Fruit fly (Drosophila melanogaster): ENCODE measurements around the gene Cka.

The Cka gene

dm6 chr2L:8072692-8073091 is 42.2 kb downstream of the Cka start, which contains the start of the genes MED20 and Trf:
Gene MED20 (minus strand): TSS chr2L:8072848.
Gene Trf (plus strand): TSS chr2L:8072895.
- no peak for TF ChIP-seq CG11762 (GFP tag; optimal IDR thresholded peaks at IDR 0.05; ENCODE audit: insufficient read depth)
- TF ChIP-seq net (GFP tag; optimal IDR thresholded peaks at IDR 0.05) = no peak
- no peak for TF ChIP-seq CG8319 (GFP tag; optimal IDR thresholded peaks at IDR 0.05)
- TF ChIP-seq Blimp-1 (GFP tag; optimal IDR thresholded peaks at IDR 0.05) = no peak
- no peak for TF ChIP-seq Hr39 (GFP tag; optimal IDR thresholded peaks at IDR 0.05)
- TF ChIP-seq CG8119 (GFP tag; IDR thresholded peaks at IDR 0.05) = no peak
- TF ChIP-seq CG10669 (GFP tag; optimal IDR thresholded peaks at IDR 0.05) = no peak
- TF ChIP-seq CG11294 (GFP tag; IDR thresholded peaks at IDR 0.05) = no peak
- no peak for TF ChIP-seq esn (GFP tag; optimal IDR thresholded peaks at IDR 0.05)

DNA sequence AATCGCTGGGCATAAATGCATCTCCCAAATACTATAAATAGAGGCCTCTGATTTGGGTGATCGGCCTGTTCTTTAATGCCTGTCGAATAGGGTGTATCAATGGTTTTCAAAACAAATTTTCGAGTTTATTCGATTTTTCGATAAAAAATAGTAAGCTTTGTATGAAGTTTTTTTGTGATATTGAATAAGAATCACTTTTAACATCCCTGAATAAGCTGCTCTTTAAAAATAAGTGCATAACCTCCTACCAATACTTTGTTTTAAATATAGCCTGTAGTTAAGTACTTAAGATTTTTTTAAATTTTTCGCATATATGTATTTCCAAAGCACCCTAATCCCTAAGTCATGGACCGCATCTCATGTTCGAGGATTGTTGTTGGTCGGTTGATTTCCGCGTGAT is 50.1 kb downstream of the Cka start:
- TF ChIP-seq Lpt (GFP tag; optimal IDR thresholded peaks at IDR 0.05) (peak; percentile 9), CG7368 (GFP tag; optimal IDR thresholded peaks at IDR 0.05) (no peak), Blimp-1 (GFP tag; optimal IDR thresholded peaks at IDR 0.05) (no peak), CG4318 (GFP tag; optimal IDR thresholded peaks at IDR 0.05) (no peak), CG15336 (GFP tag; IDR thresholded peaks at IDR 0.05) (peak; percentile 85), CG8119 (GFP tag; IDR thresholded peaks at IDR 0.05) (peak; percentile 79)

dm6 chr2L:8081640-8082485 is 51.3 kb downstream of the Cka start:
- TF ChIP-seq CG1621 (tag; optimal IDR thresholded peaks at IDR 0.05) (no peak), CG10669 (GFP tag; optimal IDR thresholded peaks at IDR 0.05) (no peak), CG15336 (GFP tag; IDR thresholded peaks at IDR 0.05) (peak; percentile 94), CG32006 (GFP tag; optimal IDR thresholded peaks at IDR 0.05) (peak; percentile 93), Smox (GFP tag; optimal IDR thresholded peaks at IDR 0.05) (no peak), lz (GFP tag; optimal IDR thresholded peaks at IDR 0.05) (peak; percentile 60), topi (GFP tag; optimal IDR thresholded peaks at IDR 0.05) (no peak), CG34406 (GFP tag; optimal IDR thresholded peaks at IDR 0.05) (peak; percentile 83), Hr38 (GFP tag; optimal IDR thresholded peaks at IDR 0.05) (no peak), CG11762 (GFP tag; optimal IDR thresholded peaks at IDR 0.05; ENCODE audit: insufficient read depth) (no peak), eg (GFP tag; IDR thresholded peaks at IDR 0.05) (no peak; the same call in 1 of the 3 replicates), pdm3 (GFP tag; optimal IDR thresholded peaks at IDR 0.05) (peak; percentile 70), Ets21C (GFP tag; optimal IDR thresholded peaks at IDR 0.05) (no peak), Hr39 (GFP tag; optimal IDR thresholded peaks at IDR 0.05) (peak; percentile 46), CG8119 (GFP tag; IDR thresholded peaks at IDR 0.05) (peak; percentile 96), CG16779 (tag; optimal IDR thresholded peaks at IDR 0.05) (no peak), esn (GFP tag; optimal IDR thresholded peaks at IDR 0.05) (peak; percentile 82), CG3919 (GFP tag; optimal IDR thresholded peaks at IDR 0.05) (peak; percentile 42), CG8319 (GFP tag; optimal IDR thresholded peaks at IDR 0.05) (no peak), CG10631 (GFP tag; optimal IDR thresholded peaks at IDR 0.05) (peak; percentile 88), vri (GFP tag; optimal IDR thresholded peaks at IDR 0.05) (no peak), Sox102F (GFP tag; optimal IDR thresholded peaks at IDR 0.05) (no peak), fd85E (GFP tag; optimal IDR thresholded peaks at IDR 0.05) (no peak), CG6854 (GFP tag; optimal IDR thresholded peaks at IDR 0.05) (peak; percentile 31), salr (GFP tag; optimal IDR thresholded peaks at IDR 0.05) (peak; percentile 48 to 84), CG6163 (GFP tag; IDR thresholded peaks at IDR 0.05) (0 out of 3 replicates have a peak, but pooled peaks have one; percentile 17), Lpt (GFP tag; optimal IDR thresholded peaks at IDR 0.05) (peak; percentile 60), ss (GFP tag; optimal IDR thresholded peaks at IDR 0.05) (peak in 1 of 2 experiments; percentile 31), CG8632 (GFP tag; optimal IDR thresholded peaks at IDR 0.05) (peak; percentile 83), CG6792 (GFP tag; optimal IDR thresholded peaks at IDR 0.05) (peak; percentile 83), Sox15 (GFP tag; optimal IDR thresholded peaks at IDR 0.05) (peak; percentile 51), dsx (GFP tag; optimal IDR thresholded peaks at IDR 0.05; ENCODE audit: poor library complexity, severe bottlenecking) (no peak), Blimp-1 (GFP tag; optimal IDR thresholded peaks at IDR 0.05) (no peak), Sox14 (GFP tag; optimal IDR thresholded peaks at IDR 0.05) (peak; percentile 57), Gug (GFP tag; IDR thresholded peaks at IDR 0.05) (no peak), CG11294 (GFP tag; IDR thresholded peaks at IDR 0.05) (no peak), CG9139 (GFP tag; optimal IDR thresholded peaks at IDR 0.05) (no peak), dac (GFP tag; optimal IDR thresholded peaks at IDR 0.05) (peak; percentile 53), acj6 (GFP tag; optimal IDR thresholded peaks at IDR 0.05) (peak; percentile 83), CG31627 (GFP tag; optimal IDR thresholded peaks at IDR 0.05) (peak; percentile 44), CG6808 (GFP tag; optimal IDR thresholded peaks at IDR 0.05) (no peak)

All from whole organism, prepupa.